Fruit fly (Drosophila melanogaster): ENCODE data around the gene ctrip.

The ctrip gene

dm6 chr3R:4813172-4813716 is 1.3 kb upstream of the ctrip start (continued):
- peak; percentile 86 for TF ChIP-seq ATbp (GFP tag; optimal IDR thresholded peaks at IDR 0.05)
- TF ChIP-seq Dip3 (GFP tag; optimal IDR thresholded peaks at IDR 0.05): no peak
- peak; percentile 6 for TF ChIP-seq CG9609 (GFP tag; optimal IDR thresholded peaks at IDR 0.05)
- TF ChIP-seq HLH54F (GFP tag; optimal IDR thresholded peaks at IDR 0.05): peak; percentile 12
- peak; percentile 47; the same call in 1 of the 2 replicates for TF ChIP-seq hbn (GFP tag; IDR thresholded peaks at IDR 0.05; ENCODE audit: partially characterized antibody)
- TF ChIP-seq CG11723 (GFP tag; optimal IDR thresholded peaks at IDR 0.05): peak; percentile 54
- TF ChIP-seq Sry-β (GFP tag; optimal IDR thresholded peaks at IDR 0.05): peak; percentile 59
- peak; percentile 79 for TF ChIP-seq BEAF-32 (GFP tag; optimal IDR thresholded peaks at IDR 0.05)
- no peak for TF ChIP-seq eve (GFP tag; optimal IDR thresholded peaks at IDR 0.05)
- TF ChIP-seq jing (GFP tag; optimal IDR thresholded peaks at IDR 0.05): no peak
- TF ChIP-seq ind (GFP tag; optimal IDR thresholded peaks at IDR 0.05): peak; percentile 30
- TF ChIP-seq disco-r (GFP tag; optimal IDR thresholded peaks at IDR 0.05): no peak
- peak; percentile 78 for TF ChIP-seq Fer1 (GFP tag; optimal IDR thresholded peaks at IDR 0.05)
- peak; percentile 19 for TF ChIP-seq Six4 (GFP tag; optimal IDR thresholded peaks at IDR 0.05)
- peak; percentile 68 for TF ChIP-seq Nf-YB (GFP tag; optimal IDR thresholded peaks at IDR 0.05)
- TF ChIP-seq ro (GFP tag; IDR thresholded peaks at IDR 0.05): no peak
- TF ChIP-seq CG4854 (GFP tag; optimal IDR thresholded peaks at IDR 0.05): peak; percentile 49
- 0 out of 2 replicates have a peak, but pooled peaks have one; percentile 34 for TF ChIP-seq CG10321 (GFP tag; IDR thresholded peaks at IDR 0.05)
- TF ChIP-seq vvl (GFP tag; IDR thresholded peaks at IDR 0.05): peak; percentile 68
- TF ChIP-seq toy (GFP tag; IDR thresholded peaks at IDR 0.05): no peak
- no peak for TF ChIP-seq NC2α (GFP tag; optimal IDR thresholded peaks at IDR 0.05)
- no peak for TF ChIP-seq CG8478 (optimal IDR thresholded peaks at IDR 0.05)
- TF ChIP-seq PHDP (tag; optimal IDR thresholded peaks at IDR 0.05): peak; percentile 75
- TF ChIP-seq Usf (GFP tag; optimal IDR thresholded peaks at IDR 0.05): peak; percentile 8
- TF ChIP-seq psq (GFP tag; optimal IDR thresholded peaks at IDR 0.05): peak; percentile 33
- TF ChIP-seq CG32772 (GFP tag; IDR thresholded peaks at IDR 0.05): no peak
- TF ChIP-seq lov (optimal IDR thresholded peaks at IDR 0.05): no peak
- peak; percentile 69; the same call in 1 of the 3 replicates for TF ChIP-seq lov (GFP tag; IDR thresholded peaks at IDR 0.05)
- TF ChIP-seq MTF-1 (GFP tag; optimal IDR thresholded peaks at IDR 0.05; ENCODE audit: borderline replicate concordance): peak; percentile 83
- peak; percentile 35 for TF ChIP-seq CG9797 (GFP tag; optimal IDR thresholded peaks at IDR 0.05)
- peak; percentile 26 for TF ChIP-seq CG3995 (GFP tag; optimal IDR thresholded peaks at IDR 0.05)
- TF ChIP-seq gro (GFP tag; optimal IDR thresholded peaks at IDR 0.05): no peak
- 0 out of 2 replicates have a peak, but pooled peaks have one; percentile 48 for TF ChIP-seq ato (GFP tag; IDR thresholded peaks at IDR 0.05; ENCODE audit: partially characterized antibody)
- TF ChIP-seq D19B (GFP tag; optimal IDR thresholded peaks at IDR 0.05): no peak
- TF ChIP-seq CG11093 (GFP tag; IDR thresholded peaks at IDR 0.05): peak; percentile 47; the same call in 1 of the 3 replicates
- no peak for TF ChIP-seq CG1832 (GFP tag; optimal IDR thresholded peaks at IDR 0.05)
- no peak for TF ChIP-seq CG4730 (GFP tag; IDR thresholded peaks at IDR 0.05)
- TF ChIP-seq CG14014 (GFP tag; IDR thresholded peaks at IDR 0.05): peak; percentile 47; the same call in 1 of the 2 replicates
- peak; percentile 80 for TF ChIP-seq CG1233 (GFP tag; optimal IDR thresholded peaks at IDR 0.05)
- 0 out of 2 replicates have a peak, but pooled peaks have one; percentile 20 for TF ChIP-seq ap (GFP tag; IDR thresholded peaks at IDR 0.05)
- TF ChIP-seq CG6683 (GFP tag; optimal IDR thresholded peaks at IDR 0.05): peak; percentile 18
- TF ChIP-seq mld (GFP tag; IDR thresholded peaks at IDR 0.05; ENCODE audit: partially characterized antibody): peak; percentile 7; the same call in 1 of the 3 replicates
- peak; percentile 39 for TF ChIP-seq maf-S (GFP tag; optimal IDR thresholded peaks at IDR 0.05)
- peak; percentile 51 for TF ChIP-seq grn (GFP tag; optimal IDR thresholded peaks at IDR 0.05)
- TF ChIP-seq Trl (optimal IDR thresholded peaks at IDR 0.05): no peak
- TF ChIP-seq Trl (GFP tag; optimal IDR thresholded peaks at IDR 0.05): peak; percentile 37
- TF ChIP-seq CG18599 (GFP tag; optimal IDR thresholded peaks at IDR 0.05): peak; percentile 50
- no peak for TF ChIP-seq Hr39 (optimal IDR thresholded peaks at IDR 0.05)
- peak; percentile 11; the same call in 1 of the 2 replicates for TF ChIP-seq Adf1 (GFP tag; IDR thresholded peaks at IDR 0.05)
- TF ChIP-seq Ptx1 (GFP tag; IDR thresholded peaks at IDR 0.05): peak; percentile 71
- TF ChIP-seq trem (tag; optimal IDR thresholded peaks at IDR 0.05): peak; percentile 46
